Fruit fly (Drosophila melanogaster): ENCODE data around the gene Ets97D.

The Ets97D gene

dm6 chr3R:26935400-26935799 is 22.7 kb upstream of the Ets97D start:
- TF ChIP-seq CTCF (optimal IDR thresholded peaks at IDR 0.05) = no peak
- TF ChIP-seq CG8478 (optimal IDR thresholded peaks at IDR 0.05) = no peak

dm6 chr3R:26934523-26934922 is 21.8 kb upstream of the Ets97D start:
- TF ChIP-seq CG8478 (optimal IDR thresholded peaks at IDR 0.05) (no peak), CTCF (optimal IDR thresholded peaks at IDR 0.05) (no peak)

dm6 chr3R:26933885-26934284 is 21.2 kb upstream of the Ets97D start:
- TF ChIP-seq CTCF (optimal IDR thresholded peaks at IDR 0.05) (no peak), CG8478 (optimal IDR thresholded peaks at IDR 0.05) (no peak)

dm6 chr3R:26928424-26928823 is 15.7 kb upstream of the Ets97D start:
- TF ChIP-seq CTCF (optimal IDR thresholded peaks at IDR 0.05) (no peak), CG8478 (optimal IDR thresholded peaks at IDR 0.05) (no peak)

dm6 chr3R:26926477-26926876 is 13.8 kb upstream of the Ets97D start:
- no peak for TF ChIP-seq CTCF (optimal IDR thresholded peaks at IDR 0.05)
- no peak for TF ChIP-seq CG8478 (optimal IDR thresholded peaks at IDR 0.05)

- TF ChIP-seq CTCF (optimal IDR thresholded peaks at IDR 0.05) (no peak), CG8478 (optimal IDR thresholded peaks at IDR 0.05) (no peak)
These were observed 11.2 kb upstream of the Ets97D start for dm6 chr3R:26923830-26924333.

dm6 chr3R:26918857-26919256 is 6.2 kb upstream of the Ets97D start:
- TF ChIP-seq CG8478 (optimal IDR thresholded peaks at IDR 0.05) (no peak), CTCF (optimal IDR thresholded peaks at IDR 0.05) (no peak)

dm6 chr3R:26915463-26915925 is 2.8 kb upstream of the Ets97D start, which contains the start of gene CG46339:
Gene CG46339, plus strand, starts transcription at chr3R:26915761.
- TF ChIP-seq CTCF (optimal IDR thresholded peaks at IDR 0.05) = no peak
- TF ChIP-seq CG8478 (optimal IDR thresholded peaks at IDR 0.05) = no peak

dm6 chr3R:26908750-26909149 is 3.9 kb downstream of the Ets97D start:
- TF ChIP-seq CG8478 (optimal IDR thresholded peaks at IDR 0.05) (no peak), CTCF (optimal IDR thresholded peaks at IDR 0.05) (no peak)

dm6 chr3R:26906711-26907510 is 5.8 kb downstream of the Ets97D start:
- TF ChIP-seq CTCF (optimal IDR thresholded peaks at IDR 0.05) (no peak), CG8478 (optimal IDR thresholded peaks at IDR 0.05) (no peak)

- TF ChIP-seq CTCF (optimal IDR thresholded peaks at IDR 0.05) = no peak
- TF ChIP-seq CG8478 (optimal IDR thresholded peaks at IDR 0.05) = no peak
These were observed 6.7 kb downstream of the Ets97D start for dm6 chr3R:26906034-26906433.

dm6 chr3R:26899982-26900381 is 12.7 kb downstream of the Ets97D start:
- TF ChIP-seq CG8478 (optimal IDR thresholded peaks at IDR 0.05) (no peak), CTCF (optimal IDR thresholded peaks at IDR 0.05) (no peak)

dm6 chr3R:26897302-26897701 is 15.4 kb downstream of the Ets97D start:
- TF ChIP-seq CG8478 (optimal IDR thresholded peaks at IDR 0.05) (no peak), CTCF (optimal IDR thresholded peaks at IDR 0.05) (no peak)

- TF ChIP-seq CTCF (optimal IDR thresholded peaks at IDR 0.05) (no peak), CG8478 (optimal IDR thresholded peaks at IDR 0.05) (no peak)
These were observed 16.4 kb downstream of the Ets97D start for dm6 chr3R:26896260-26896659.

dm6 chr3R:26893621-26894316 is 18.9 kb downstream of the Ets97D start:
- no peak for TF ChIP-seq CTCF (optimal IDR thresholded peaks at IDR 0.05)
- no peak for TF ChIP-seq CG8478 (optimal IDR thresholded peaks at IDR 0.05)

dm6 chr3R:26892764-26893163 is 19.9 kb downstream of the Ets97D start:
- no peak for TF ChIP-seq CTCF (optimal IDR thresholded peaks at IDR 0.05)
- TF ChIP-seq CG8478 (optimal IDR thresholded peaks at IDR 0.05) = no peak
